Worm (Caenorhabditis elegans): ENCODE measurements around the gene bckd-1A.

The bckd-1A gene

DNA sequence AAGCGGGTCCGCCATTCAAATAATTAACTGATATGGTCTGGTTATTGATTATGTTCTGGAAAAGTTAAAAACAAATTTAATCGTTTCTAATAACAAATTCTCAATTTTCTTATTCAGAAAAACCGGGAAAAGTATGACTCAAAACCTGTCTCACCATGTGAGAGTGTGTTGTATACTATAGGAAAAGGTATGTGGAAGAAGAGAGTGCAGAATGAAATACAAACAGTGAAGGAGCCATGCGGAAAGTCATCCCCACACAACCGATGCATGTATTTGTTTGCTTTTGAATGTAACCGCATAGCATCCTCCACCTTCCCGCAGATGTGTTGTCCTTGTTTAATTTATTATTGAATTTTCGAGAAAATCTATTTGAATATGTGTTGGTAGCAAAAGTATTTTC is 28.2 kb upstream of the bckd-1A start, which contains the start of gene ZK1010.8:
ZK1010.8 (minus strand) TSS at position 214 of the 400 bp plus-strand sequence.
- no peak for TF ChIP-seq elt-1 (tag; optimal IDR thresholded peaks at IDR 0.05)
- peak; percentile 54 for TF ChIP-seq fos-1 (tag; optimal IDR thresholded peaks at IDR 0.05)
- no peak for TF ChIP-seq ztf-4 (tag; optimal IDR thresholded peaks at IDR 0.05)
- no peak for TF ChIP-seq ztf-1 (GFP tag; conservative IDR thresholded peaks at IDR 0.05)
- no peak for TF ChIP-seq gmeb-1 (tag; optimal IDR thresholded peaks at IDR 0.05)

DNA sequence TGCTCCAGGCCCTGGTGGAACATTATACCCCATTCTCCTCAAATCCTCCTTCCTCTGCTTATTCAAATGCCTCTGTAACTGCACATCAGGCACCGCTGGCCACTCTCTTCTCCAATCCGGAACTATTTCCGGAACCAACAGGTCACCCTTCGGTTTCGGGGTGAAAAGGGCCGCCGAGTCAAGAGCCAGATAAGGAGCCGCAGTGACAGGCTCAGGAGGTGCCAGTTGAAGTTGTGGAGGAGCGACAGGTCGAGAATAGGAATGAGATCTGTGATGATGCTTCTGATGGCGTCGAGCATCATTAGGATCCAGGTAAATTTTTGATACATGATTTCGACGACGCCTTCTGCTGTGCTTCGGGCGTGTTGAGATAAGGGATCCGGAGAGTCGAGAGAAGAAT is 26.0 kb upstream of the bckd-1A start:
- TF ChIP-seq nhr-23 (tag; optimal IDR thresholded peaks at IDR 0.05): no peak
- TF ChIP-seq nhr-25 (tag; optimal IDR thresholded peaks at IDR 0.05): no peak
- no peak for TF ChIP-seq sma-3 (GFP tag; optimal IDR thresholded peaks at IDR 0.05)
- TF ChIP-seq gmeb-1 (tag; optimal IDR thresholded peaks at IDR 0.05): no peak
- TF ChIP-seq mbf-1 (tag; optimal IDR thresholded peaks at IDR 0.05): no peak
- no peak for TF ChIP-seq elt-3 (tag; optimal IDR thresholded peaks at IDR 0.05)
- TF ChIP-seq ztf-4 (tag; optimal IDR thresholded peaks at IDR 0.05): no peak
- TF ChIP-seq nhr-12 (tag; optimal IDR thresholded peaks at IDR 0.05): no peak
- no peak for TF ChIP-seq F13H6.1 (tag; optimal IDR thresholded peaks at IDR 0.05)
- TF ChIP-seq nhr-77 (tag; optimal IDR thresholded peaks at IDR 0.05): no peak
- no peak for TF ChIP-seq ceh-16 (tag; optimal IDR thresholded peaks at IDR 0.05)
- TF ChIP-seq zag-1 (tag; optimal IDR thresholded peaks at IDR 0.05): no peak
- no peak for TF ChIP-seq nhr-237 (tag; optimal IDR thresholded peaks at IDR 0.05)
- TF ChIP-seq nhr-10 (tag; optimal IDR thresholded peaks at IDR 0.05): no peak
- TF ChIP-seq egl-27 (tag; optimal IDR thresholded peaks at IDR 0.05): no peak
- no peak for TF ChIP-seq nhr-129 (tag; optimal IDR thresholded peaks at IDR 0.05)
- no peak for TF ChIP-seq lin-39 (tag; optimal IDR thresholded peaks at IDR 0.05)

DNA sequence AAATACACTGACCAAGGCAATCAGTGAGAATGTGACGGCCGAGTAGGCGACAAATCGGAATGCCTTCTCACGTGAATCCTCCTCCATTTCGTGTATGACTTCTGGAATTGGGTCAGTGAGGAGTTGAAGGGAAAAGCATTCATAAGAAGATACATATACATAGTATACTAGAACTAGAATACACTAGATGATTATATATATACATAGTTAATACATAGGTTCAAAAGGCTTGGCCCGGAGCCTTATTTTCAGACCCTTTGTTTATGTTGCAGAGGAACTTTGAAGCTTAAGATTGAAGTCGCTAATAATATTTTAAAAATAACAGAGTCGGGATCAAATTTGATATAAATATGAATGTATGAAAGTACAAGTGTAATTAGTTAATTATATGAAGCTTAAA is 21.3 kb upstream of the bckd-1A start, which contains the start of gene col-97:
col-97 (minus strand) TSS at position 101 of the 400 bp plus-strand sequence.
- TF ChIP-seq unc-39 (tag; optimal IDR thresholded peaks at IDR 0.05) (no peak), snpc-4 (tag; optimal IDR thresholded peaks at IDR 0.05) (no peak), Y55F3AM.14 (GFP tag; optimal IDR thresholded peaks at IDR 0.05) (no peak), nhr-129 (tag; optimal IDR thresholded peaks at IDR 0.05) (no peak), alr-1 (tag; optimal IDR thresholded peaks at IDR 0.05) (no peak), nhr-237 (tag; optimal IDR thresholded peaks at IDR 0.05) (no peak), mdl-1 (tag; optimal IDR thresholded peaks at IDR 0.05) (no peak), zag-1 (tag; optimal IDR thresholded peaks at IDR 0.05) (no peak), elt-3 (tag; optimal IDR thresholded peaks at IDR 0.05) (no peak), nhr-25 (tag; optimal IDR thresholded peaks at IDR 0.05) (no peak), nhr-77 (tag; optimal IDR thresholded peaks at IDR 0.05) (no peak), unc-62 (GFP tag; optimal IDR thresholded peaks at IDR 0.05) (no peak), ama-1 (optimal IDR thresholded peaks at IDR 0.05) (no peak), egl-27 (tag; optimal IDR thresholded peaks at IDR 0.05) (no peak), lin-39 (tag; optimal IDR thresholded peaks at IDR 0.05) (no peak)

DNA sequence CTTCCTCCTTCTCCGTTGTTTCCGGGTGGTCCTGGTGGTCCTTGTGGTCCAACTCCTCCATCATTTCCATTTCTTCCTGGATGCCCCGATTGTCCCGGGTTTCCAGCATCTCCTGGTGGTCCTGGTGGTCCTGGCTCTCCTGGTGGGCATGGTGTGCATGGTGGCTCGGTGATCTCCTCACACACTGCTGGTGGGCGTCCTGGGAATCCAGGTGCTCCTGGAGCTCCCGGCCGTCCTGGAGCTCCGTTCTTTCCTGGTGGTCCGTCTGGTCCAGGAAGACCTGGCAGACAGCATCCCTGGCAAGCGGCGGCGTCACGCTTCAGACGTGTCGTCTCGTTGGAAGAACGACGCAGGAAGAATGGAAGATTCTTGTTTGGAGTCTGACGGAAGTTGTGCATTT is 20.8 kb upstream of the bckd-1A start:
- TF ChIP-seq sem-4 (tag; optimal IDR thresholded peaks at IDR 0.05) (no peak), nhr-10 (tag; optimal IDR thresholded peaks at IDR 0.05) (no peak), nhr-23 (tag; optimal IDR thresholded peaks at IDR 0.05) (no peak), nhr-25 (tag; optimal IDR thresholded peaks at IDR 0.05) (no peak), ztf-1 (GFP tag; conservative IDR thresholded peaks at IDR 0.05) (no peak), egl-27 (tag; optimal IDR thresholded peaks at IDR 0.05) (no peak), aly-2 (tag; optimal IDR thresholded peaks at IDR 0.05) (no peak), mab-5 (tag; optimal IDR thresholded peaks at IDR 0.05) (no peak), unc-39 (tag; optimal IDR thresholded peaks at IDR 0.05) (no peak), lin-13 (GFP tag; optimal IDR thresholded peaks at IDR 0.05) (no peak), nhr-12 (tag; optimal IDR thresholded peaks at IDR 0.05) (no peak), sma-3 (GFP tag; optimal IDR thresholded peaks at IDR 0.05) (no peak), Y55F3AM.14 (GFP tag; optimal IDR thresholded peaks at IDR 0.05) (no peak), C34F6.9 (tag; optimal IDR thresholded peaks at IDR 0.05) (no peak), elt-3 (tag; optimal IDR thresholded peaks at IDR 0.05) (no peak)

DNA sequence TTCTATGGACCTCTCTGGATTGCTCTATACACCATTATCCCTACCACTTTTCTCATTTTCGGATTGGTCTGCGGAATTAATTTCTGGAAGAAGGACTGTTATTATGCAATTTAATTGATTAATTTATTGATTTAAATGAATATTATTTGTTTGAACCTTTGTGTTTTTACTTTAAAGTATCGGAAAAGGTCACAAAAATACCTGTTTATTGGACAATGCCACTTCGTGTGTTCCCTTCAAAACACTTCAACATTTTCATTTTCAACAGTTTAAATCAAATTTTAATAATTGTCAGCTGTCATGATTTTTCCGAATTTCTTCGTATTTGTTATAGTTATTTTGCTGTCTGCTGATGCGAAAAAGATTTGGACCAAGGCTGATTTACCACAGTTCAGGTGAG is 18.7 kb upstream of the bckd-1A start, which contains the start of gene ZK1010.12:
ZK1010.12 (plus strand) TSS at position 301 of the 400 bp plus-strand sequence.
- TF ChIP-seq F13H6.1 (tag; optimal IDR thresholded peaks at IDR 0.05) (no peak), lsy-2 (tag; optimal IDR thresholded peaks at IDR 0.05) (no peak), blmp-1 (tag; optimal IDR thresholded peaks at IDR 0.05; ENCODE audit: insufficient read depth) (no peak), elt-1 (tag; optimal IDR thresholded peaks at IDR 0.05) (no peak), mbf-1 (tag; optimal IDR thresholded peaks at IDR 0.05) (no peak), ceh-82 (tag; optimal IDR thresholded peaks at IDR 0.05) (no peak)
